In genomic region chr2L:2130157-2130987, dm6 we compare ENCODE assay signal across 2 fruit fly cellular contexts.
TF ChIP-seq lines count a peak whose summit lies in the region.

Gene Glyp (plus strand): TSS chr2L:2130813.

TF ChIP-seq in whole organism, embryonic, 481 proteins besides CTCF, POLR2A, EP300 and RAD21 (continued from another document and continues in another):
- TF ChIP-seq CG33213 (GFP tag; optimal IDR thresholded peaks at IDR 0.05; lab: Kevin White, UChicago) (peak; percentile 20), tx (GFP tag; optimal IDR thresholded peaks at IDR 0.05; lab: Kevin White, UChicago) (peak; percentile 33), CG3281 (GFP tag; optimal IDR thresholded peaks at IDR 0.05; lab: Kevin White, UChicago) (peak; percentile 99), CG6791 (GFP tag; IDR thresholded peaks at IDR 0.05; lab: Robert Waterston, UW; ENCODE audit: partially characterized antibody) (no peak), sens-2 (GFP tag; IDR thresholded peaks at IDR 0.05; lab: Robert Waterston, UW) (peak; percentile 82), CG1233 (GFP tag; optimal IDR thresholded peaks at IDR 0.05; lab: Kevin White, UChicago) (peak; percentile 96), CG14710 (tag; optimal IDR thresholded peaks at IDR 0.05; lab: Kevin White, UChicago) (peak; percentile 94), sna (GFP tag; IDR thresholded peaks at IDR 0.05; lab: Robert Waterston, UW; ENCODE audit: partially characterized antibody) (peak; percentile 65; the same call in 1 of the 2 replicates), Blimp-1 (GFP tag; optimal IDR thresholded peaks at IDR 0.05; lab: Kevin White, UChicago) (peak; percentile 95), CG31224 (GFP tag; IDR thresholded peaks at IDR 0.05; lab: Robert Waterston, UW) (peak; percentile 91), CG12155 (GFP tag; optimal IDR thresholded peaks at IDR 0.05; lab: Kevin White, UChicago) (peak; percentile 96), dati (GFP tag; IDR thresholded peaks at IDR 0.05; lab: Robert Waterston, UW) (0 out of 2 replicates have a peak, but pooled peaks have one; percentile 49), tio (GFP tag; optimal IDR thresholded peaks at IDR 0.05; lab: Kevin White, UChicago) (peak; percentile 96), NfI (GFP tag; optimal IDR thresholded peaks at IDR 0.05; lab: Kevin White, UChicago) (peak; percentile 97), CG18599 (GFP tag; optimal IDR thresholded peaks at IDR 0.05; lab: Kevin White, UChicago) (peak; percentile 99), CG10267 (tag; optimal IDR thresholded peaks at IDR 0.05; lab: Kevin White, UChicago) (peak; percentile 92), CG9817 (tag; optimal IDR thresholded peaks at IDR 0.05; lab: Kevin White, UChicago) (peak; percentile 95), NC2β (GFP tag; optimal IDR thresholded peaks at IDR 0.05; lab: Kevin White, UChicago) (peak; percentile 42), HLH4C (GFP tag; IDR thresholded peaks at IDR 0.05; lab: Robert Waterston, UW; ENCODE audit: partially characterized antibody) (no peak; the same call in 2 of the 3 replicates), CG3995 (GFP tag; optimal IDR thresholded peaks at IDR 0.05; lab: Kevin White, UChicago) (peak; percentile 80), CG30020 (tag; optimal IDR thresholded peaks at IDR 0.05; lab: Kevin White, UChicago) (peak; percentile 84), cato (GFP tag; optimal IDR thresholded peaks at IDR 0.05; lab: Kevin White, UChicago; ENCODE audit: borderline replicate concordance) (peak; percentile 83), corto (GFP tag; optimal IDR thresholded peaks at IDR 0.05; lab: Kevin White, UChicago) (peak; percentile 97), CG15514 (GFP tag; optimal IDR thresholded peaks at IDR 0.05; lab: Kevin White, UChicago) (peak; percentile 92), H2.0 (GFP tag; IDR thresholded peaks at IDR 0.05; lab: Robert Waterston, UW) (peak; percentile 92), MBD-R2 (GFP tag; IDR thresholded peaks at IDR 0.05; lab: Robert Waterston, UW) (peak; percentile 91), CG2116 (GFP tag; optimal IDR thresholded peaks at IDR 0.05; lab: Kevin White, UChicago) (peak; percentile 84), CG10543 (GFP tag; optimal IDR thresholded peaks at IDR 0.05; lab: Kevin White, UChicago) (peak; percentile 99), jigr1 (GFP tag; IDR thresholded peaks at IDR 0.05; lab: Robert Waterston, UW) (peak; percentile 92), CG18476 (GFP tag; optimal IDR thresholded peaks at IDR 0.05; lab: Kevin White, UChicago) (peak; percentile 89), CG31441 (GFP tag; IDR thresholded peaks at IDR 0.05; lab: Robert Waterston, UW) (peak; percentile 99), CG7357 (GFP tag; IDR thresholded peaks at IDR 0.05; lab: Robert Waterston, UW) (peak; percentile 91), pfk (GFP tag; optimal IDR thresholded peaks at IDR 0.05; lab: Kevin White, UChicago) (peak; percentile 62), fu2 (GFP tag; optimal IDR thresholded peaks at IDR 0.05; lab: Kevin White, UChicago) (peak; percentile 68), CoRest (tag; optimal IDR thresholded peaks at IDR 0.05; lab: Kevin White, UChicago) (peak; percentile 98), Vsx1 (GFP tag; optimal IDR thresholded peaks at IDR 0.05; lab: Kevin White, UChicago) (peak; percentile 95), CG13123 (GFP tag; optimal IDR thresholded peaks at IDR 0.05; lab: Kevin White, UChicago) (peak; percentile 84), chinmo (GFP tag; IDR thresholded peaks at IDR 0.05; lab: Robert Waterston, UW; ENCODE audit: partially characterized antibody) (peak; percentile 100), h (optimal IDR thresholded peaks at IDR 0.05; lab: Kevin White, UChicago) (no peak), cad (GFP tag; optimal IDR thresholded peaks at IDR 0.05; lab: Kevin White, UChicago) (no peak), z (GFP tag; IDR thresholded peaks at IDR 0.05; lab: Robert Waterston, UW) (no peak; the same call in 2 of the 3 replicates), lov (optimal IDR thresholded peaks at IDR 0.05; lab: Kevin White, UChicago) (no peak), lov (GFP tag; IDR thresholded peaks at IDR 0.05; lab: Robert Waterston, UW) (peak; percentile 74; the same call in 1 of the 3 replicates), CG14860 (GFP tag; IDR thresholded peaks at IDR 0.05; lab: Robert Waterston, UW; ENCODE audit: partially characterized antibody) (no peak), Poxn (GFP tag; IDR thresholded peaks at IDR 0.05; lab: Robert Waterston, UW) (peak; percentile 80), luna (GFP tag; optimal IDR thresholded peaks at IDR 0.05; lab: Kevin White, UChicago) (no peak), fru (optimal IDR thresholded peaks at IDR 0.05; lab: Kevin White, UChicago) (no peak), Doc3 (GFP tag; IDR thresholded peaks at IDR 0.05; lab: Robert Waterston, UW; ENCODE audit: partially characterized antibody) (no peak), CG31365 (tag; optimal IDR thresholded peaks at IDR 0.05; lab: Kevin White, UChicago) (peak; percentile 69), p53 (GFP tag; optimal IDR thresholded peaks at IDR 0.05; lab: Kevin White, UChicago) (peak; percentile 46), B-H2 (GFP tag; optimal IDR thresholded peaks at IDR 0.05; lab: Kevin White, UChicago) (peak; percentile 97), CG30431 (GFP tag; optimal IDR thresholded peaks at IDR 0.05; lab: Kevin White, UChicago) (peak; percentile 91), Ets65A (GFP tag; lab: Kevin White, UChicago) (peak; percentile 95), CG43689 (GFP tag; IDR thresholded peaks at IDR 0.05; lab: Robert Waterston, UW) (peak; percentile 73), HLHmδ (GFP tag; optimal IDR thresholded peaks at IDR 0.05; lab: Kevin White, UChicago) (peak; percentile 54), CG15073 (GFP tag; optimal IDR thresholded peaks at IDR 0.05; lab: Kevin White, UChicago) (no peak), prd (optimal IDR thresholded peaks at IDR 0.05; lab: Kevin White, UChicago) (no peak), prd (GFP tag; IDR thresholded peaks at IDR 0.05; lab: Robert Waterston, UW) (peak; percentile 96), CG4328 (GFP tag; optimal IDR thresholded peaks at IDR 0.05; lab: Kevin White, UChicago) (peak; percentile 98), CG18619 (GFP tag; optimal IDR thresholded peaks at IDR 0.05; lab: Kevin White, UChicago) (peak; percentile 98), CG18764 (GFP tag; optimal IDR thresholded peaks at IDR 0.05; lab: Kevin White, UChicago) (peak; percentile 92), unc-4 (GFP tag; IDR thresholded peaks at IDR 0.05; lab: Robert Waterston, UW; ENCODE audit: partially characterized antibody) (peak; percentile 22; the same call in 1 of the 2 replicates), Hr51 (GFP tag; optimal IDR thresholded peaks at IDR 0.05; lab: Kevin White, UChicago) (peak; percentile 85 to 99)

TF ChIP-seq in whole organism, prepupa, 60 proteins besides CTCF, POLR2A, EP300 and RAD21 (continued from another document):
- TF ChIP-seq achi (GFP tag; optimal IDR thresholded peaks at IDR 0.05; lab: Kevin White, UChicago) (peak; percentile 100), Hr38 (GFP tag; optimal IDR thresholded peaks at IDR 0.05; lab: Kevin White, UChicago) (no peak), fkh (GFP tag; optimal IDR thresholded peaks at IDR 0.05; lab: Kevin White, UChicago) (peak; percentile 100), svp (GFP tag; lab: Kevin White, UChicago) (peak; percentile 97), Ets21C (GFP tag; optimal IDR thresholded peaks at IDR 0.05; lab: Kevin White, UChicago) (peak; percentile 77), CG32006 (GFP tag; optimal IDR thresholded peaks at IDR 0.05; lab: Kevin White, UChicago) (peak; percentile 99), Blimp-1 (GFP tag; optimal IDR thresholded peaks at IDR 0.05; lab: Kevin White, UChicago) (peak; percentile 88), CG6792 (GFP tag; optimal IDR thresholded peaks at IDR 0.05; lab: Kevin White, UChicago) (peak; percentile 96), Eip75B (GFP tag; optimal IDR thresholded peaks at IDR 0.05; lab: Kevin White, UChicago) (peak; percentile 95)
TF ChIP-seq in whole organism, prepupa: peak in this region for 59.
